Worm (Caenorhabditis elegans): ENCODE data around the gene ttr-34.
A peak's percentile ranks its signal among the peaks of the same experiment; 100 is the strongest.

Gene ttr-34

ce11 chrX:13143762-13144732 lies 4.5 kb downstream of the ttr-34 start (continued):
- TF ChIP-seq tra-1 (GFP tag; IDR thresholded peaks at IDR 0.05) = 0 out of 2 replicates have a peak, but pooled peaks have one; percentile 61
- TF ChIP-seq nhr-102 (tag; optimal IDR thresholded peaks at IDR 0.05) = peak; percentile 57

ce11 chrX:13144975-13145618 lies 5.5 kb downstream of the ttr-34 start:
- TF ChIP-seq ZK546.5 (tag; optimal IDR thresholded peaks at IDR 0.05) (peak in 1 of 2 experiments; percentile 11), hlh-30 (tag; optimal IDR thresholded peaks at IDR 0.05; ENCODE audit: insufficient read depth) (peak; percentile 100), ctbp-1 (GFP tag; IDR thresholded peaks at IDR 0.05) (peak; percentile 97), lir-3 (tag; optimal IDR thresholded peaks at IDR 0.05) (peak; percentile 35), nhr-10 (tag; optimal IDR thresholded peaks at IDR 0.05) (peak; percentile 91), gei-8 (GFP tag; optimal IDR thresholded peaks at IDR 0.05) (peak; percentile 72), F44E2.7 (GFP tag; IDR thresholded peaks at IDR 0.05) (0 out of 2 replicates have a peak, but pooled peaks have one; percentile 22), mes-2 (tag; optimal IDR thresholded peaks at IDR 0.05; ENCODE audit: poor library complexity, severe bottlenecking) (peak; percentile 80), daf-8 (GFP tag; IDR thresholded peaks at IDR 0.05) (no peak), nhr-77 (tag; optimal IDR thresholded peaks at IDR 0.05) (peak; percentile 86), madf-5 (GFP tag; IDR thresholded peaks at IDR 0.05) (0 out of 4 replicates have a peak, but pooled peaks of 1 of the 2 experiments have one; percentile 21), unc-62 (GFP tag; optimal IDR thresholded peaks at IDR 0.05 in 1 of 2) (peak; percentile 34 to 99), unc-62 (tag; optimal IDR thresholded peaks at IDR 0.05) (no peak), ztf-11 (tag; optimal IDR thresholded peaks at IDR 0.05) (no peak), unc-130 (GFP tag; optimal IDR thresholded peaks at IDR 0.05) (no peak), lin-38 (GFP tag; IDR thresholded peaks at IDR 0.05) (peak; percentile 58), jun-1 (tag; optimal IDR thresholded peaks at IDR 0.05) (peak; percentile 87), ceh-20 (GFP tag; IDR thresholded peaks at IDR 0.05) (peak; percentile 93), saeg-2 (GFP tag; IDR thresholded peaks at IDR 0.05) (peak; percentile 89), nhr-102 (tag; optimal IDR thresholded peaks at IDR 0.05) (peak; percentile 84), daf-16 (GFP tag; optimal IDR thresholded peaks at IDR 0.05) (peak; percentile 67 to 72), daf-16 (tag; optimal IDR thresholded peaks at IDR 0.05) (peak; percentile 86), pqm-1 (tag; optimal IDR thresholded peaks at IDR 0.05) (peak; percentile 24), nhr-111 (GFP tag; optimal IDR thresholded peaks at IDR 0.05) (no peak), mxl-3 (GFP tag; optimal IDR thresholded peaks at IDR 0.05) (peak; percentile 90), mdl-1 (tag; optimal IDR thresholded peaks at IDR 0.05) (peak; percentile 97 to 100), egl-27 (tag; optimal IDR thresholded peaks at IDR 0.05) (peak; percentile 91), nhr-48 (tag; optimal IDR thresholded peaks at IDR 0.05) (peak; percentile 94), D1046.2 (GFP tag; IDR thresholded peaks at IDR 0.05) (no peak), ceh-28 (tag; optimal IDR thresholded peaks at IDR 0.05) (peak; percentile 69), rbr-2 (tag; optimal IDR thresholded peaks at IDR 0.05) (peak; percentile 97), nhr-237 (tag; optimal IDR thresholded peaks at IDR 0.05) (peak; percentile 4), dmd-9 (GFP tag; IDR thresholded peaks at IDR 0.05) (peak; percentile 79), aha-1 (tag) (peak; percentile 100), spr-1 (tag; optimal IDR thresholded peaks at IDR 0.05) (peak; percentile 88), Y48G9A.11 (GFP tag; IDR thresholded peaks at IDR 0.05) (peak; percentile 61; the same call in 1 of the 2 replicates), F37D6.2 (tag; optimal IDR thresholded peaks at IDR 0.05) (peak; percentile 93), zag-1 (tag; optimal IDR thresholded peaks at IDR 0.05) (no peak), tra-1 (GFP tag; IDR thresholded peaks at IDR 0.05) (peak; percentile 89), lin-29 (GFP tag; IDR thresholded peaks at IDR 0.05) (no peak; the same call in 1 of the 2 replicates), set-16 (GFP tag; IDR thresholded peaks at IDR 0.05) (peak; percentile 99), madf-9 (GFP tag; conservative IDR thresholded peaks at IDR 0.05) (peak; percentile 89), pha-4 (GFP tag; IDR thresholded peaks at IDR 0.05) (peak; percentile 90), pha-4 (tag; optimal IDR thresholded peaks at IDR 0.05) (no peak), dmd-8 (GFP tag; IDR thresholded peaks at IDR 0.05) (peak; percentile 57; the same call in 1 of the 2 replicates), lsy-2 (tag; optimal IDR thresholded peaks at IDR 0.05) (peak; percentile 87 to 91)

All from whole organism, L4 larva.